Worm (Caenorhabditis elegans): ENCODE results near the gene erh-1.

DNA sequence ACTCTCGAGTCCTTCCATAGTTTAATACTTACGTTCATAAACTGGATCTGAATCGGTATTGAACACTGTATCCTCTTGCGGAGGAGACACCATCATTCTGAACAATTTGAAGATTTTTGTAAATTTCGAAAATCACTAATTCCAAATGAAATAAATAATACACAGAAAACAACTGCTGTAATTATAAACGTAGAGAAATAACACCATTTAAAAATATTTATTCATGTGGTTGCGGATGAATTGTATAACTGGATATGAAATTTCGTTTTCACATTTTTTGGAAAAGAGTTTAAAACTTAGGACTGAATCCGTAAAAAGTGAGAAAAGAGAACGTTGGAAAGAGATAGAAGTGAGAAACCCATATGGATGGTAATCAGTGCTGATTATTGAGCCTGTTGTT is 715 bp downstream of the erh-1 start, which contains the start of gene mics-1:
- TF ChIP-seq ceh-82 (tag; optimal IDR thresholded peaks at IDR 0.05) (no peak), pqm-1 (tag; optimal IDR thresholded peaks at IDR 0.05) (no peak), lsy-2 (tag; optimal IDR thresholded peaks at IDR 0.05) (no peak), nhr-42 (GFP tag; IDR thresholded peaks at IDR 0.05) (no peak), nhr-28 (tag; optimal IDR thresholded peaks at IDR 0.05) (no peak), nhr-10 (tag; optimal IDR thresholded peaks at IDR 0.05) (no peak), dpl-1 (GFP tag; optimal IDR thresholded peaks at IDR 0.05) (no peak)

Data from whole organism, L4 larva.